Fruit fly (Drosophila melanogaster): ENCODE measurements around the gene CG32536.

CG32536 gene

dm6 chrX:19321820-19322708 lies 45.4 kb upstream of the CG32536 start, which contains the start of gene out (continued):
- peak; percentile 95 for TF ChIP-seq CG17361 (GFP tag; IDR thresholded peaks at IDR 0.05)
- peak; percentile 86 for TF ChIP-seq kay (GFP tag; optimal IDR thresholded peaks at IDR 0.05)
- TF ChIP-seq CG4424 (GFP tag; optimal IDR thresholded peaks at IDR 0.05): peak; percentile 93
- peak; percentile 40 for TF ChIP-seq Ets97D (GFP tag; optimal IDR thresholded peaks at IDR 0.05)
- peak; percentile 80 for TF ChIP-seq Bteb2 (GFP tag; optimal IDR thresholded peaks at IDR 0.05)
- peak; percentile 91 for TF ChIP-seq CG9817 (tag; optimal IDR thresholded peaks at IDR 0.05)
- TF ChIP-seq CG10267 (tag; optimal IDR thresholded peaks at IDR 0.05): peak; percentile 88
- peak; percentile 93 for TF ChIP-seq zen (tag; optimal IDR thresholded peaks at IDR 0.05)
- peak; percentile 76 for TF ChIP-seq Antp (GFP tag; optimal IDR thresholded peaks at IDR 0.05)
- peak; percentile 91 for TF ChIP-seq CG10959 (GFP tag; IDR thresholded peaks at IDR 0.05)
- peak; percentile 96 for TF ChIP-seq CG10979 (tag; optimal IDR thresholded peaks at IDR 0.05)
- peak; percentile 16; the same call in 1 of the 2 replicates for TF ChIP-seq CG42726 (GFP tag; IDR thresholded peaks at IDR 0.05; ENCODE audit: partially characterized antibody)
- peak; percentile 83 for TF ChIP-seq run (tag; optimal IDR thresholded peaks at IDR 0.05)
- peak; percentile 82 for TF ChIP-seq Nf-YC (tag; optimal IDR thresholded peaks at IDR 0.05)
- TF ChIP-seq caup (GFP tag; optimal IDR thresholded peaks at IDR 0.05; ENCODE audit: severe bottlenecking): peak; percentile 93
- TF ChIP-seq pfk (GFP tag; optimal IDR thresholded peaks at IDR 0.05): no peak
- peak; percentile 86 for TF ChIP-seq Jarid2 (GFP tag; optimal IDR thresholded peaks at IDR 0.05)
- TF ChIP-seq CG1233 (GFP tag; optimal IDR thresholded peaks at IDR 0.05): peak; percentile 93
- peak; percentile 86 for TF ChIP-seq CG1024 (GFP tag; IDR thresholded peaks at IDR 0.05)
- peak; percentile 54 for TF ChIP-seq Kr (GFP tag; optimal IDR thresholded peaks at IDR 0.05)
- TF ChIP-seq bab2 (GFP tag; optimal IDR thresholded peaks at IDR 0.05): peak; percentile 78
- TF ChIP-seq Spps (tag; optimal IDR thresholded peaks at IDR 0.05): peak; percentile 92
- peak in 1 of 2 experiments; percentile 62 for TF ChIP-seq crp (GFP tag; optimal IDR thresholded peaks at IDR 0.05)
- peak; percentile 78 for TF ChIP-seq pnt (GFP tag; optimal IDR thresholded peaks at IDR 0.05)
- TF ChIP-seq CG15073 (GFP tag; optimal IDR thresholded peaks at IDR 0.05): peak; percentile 66
- TF ChIP-seq CG2712 (tag; optimal IDR thresholded peaks at IDR 0.05): peak; percentile 96
- no peak for TF ChIP-seq unc-4 (GFP tag; IDR thresholded peaks at IDR 0.05; ENCODE audit: partially characterized antibody)
- peak; percentile 91 for TF ChIP-seq Hsf (GFP tag; optimal IDR thresholded peaks at IDR 0.05)
- TF ChIP-seq CG33557 (GFP tag; optimal IDR thresholded peaks at IDR 0.05): peak; percentile 90
- TF ChIP-seq fd102C (GFP tag; optimal IDR thresholded peaks at IDR 0.05): peak; percentile 88
- TF ChIP-seq CG12769 (tag; optimal IDR thresholded peaks at IDR 0.05): peak; percentile 88
- peak; percentile 91 for TF ChIP-seq peb (GFP tag; IDR thresholded peaks at IDR 0.05)
- TF ChIP-seq CG13424 (tag; optimal IDR thresholded peaks at IDR 0.05): peak; percentile 95
- TF ChIP-seq gfzf (GFP tag; optimal IDR thresholded peaks at IDR 0.05): no peak
- TF ChIP-seq CG3838 (GFP tag; optimal IDR thresholded peaks at IDR 0.05): peak; percentile 68
- TF ChIP-seq sqz (GFP tag; optimal IDR thresholded peaks at IDR 0.05): peak; percentile 88
- peak; percentile 78 for TF ChIP-seq Adf1 (GFP tag; IDR thresholded peaks at IDR 0.05)
- TF ChIP-seq Blimp-1 (GFP tag; optimal IDR thresholded peaks at IDR 0.05): peak; percentile 91
- TF ChIP-seq otp (GFP tag; IDR thresholded peaks at IDR 0.05): peak; percentile 85
- peak; percentile 85 for TF ChIP-seq nom (GFP tag; optimal IDR thresholded peaks at IDR 0.05)
- peak; percentile 86 for TF ChIP-seq CG12942 (GFP tag; optimal IDR thresholded peaks at IDR 0.05)
- peak; percentile 77 for TF ChIP-seq CG8089 (GFP tag; optimal IDR thresholded peaks at IDR 0.05)
- TF ChIP-seq pb (GFP tag; optimal IDR thresholded peaks at IDR 0.05): peak; percentile 72
- TF ChIP-seq CG2678 (tag; optimal IDR thresholded peaks at IDR 0.05): peak; percentile 96
- peak; percentile 56 for TF ChIP-seq CG1792 (GFP tag; optimal IDR thresholded peaks at IDR 0.05)
- TF ChIP-seq her (GFP tag; optimal IDR thresholded peaks at IDR 0.05): no peak
- TF ChIP-seq Xbp1 (GFP tag; optimal IDR thresholded peaks at IDR 0.05): peak; percentile 95

Data from whole organism, embryonic.